Fruit fly (Drosophila melanogaster): ENCODE measurements around the gene kek5.

kek5 gene

DNA sequence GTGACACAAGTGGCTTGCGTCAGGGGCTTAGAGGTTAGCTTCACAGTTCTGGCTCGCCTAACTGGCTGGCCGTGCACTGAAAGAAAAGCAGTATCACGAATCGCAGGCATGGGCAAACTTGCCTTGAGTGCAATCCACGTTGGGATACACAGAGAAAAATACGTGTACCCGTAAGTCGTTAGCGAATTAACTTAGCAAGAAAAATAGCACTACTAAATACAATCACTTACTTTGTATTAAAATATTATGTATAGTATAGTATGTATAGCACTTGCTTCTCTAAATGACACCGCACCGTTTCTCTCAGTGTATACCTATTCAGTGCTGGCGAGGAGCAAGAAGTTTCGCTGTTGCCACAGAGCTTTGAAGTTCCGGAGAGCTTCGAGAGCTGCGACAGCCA lies 100.2 kb downstream of the kek5 start:
- TF ChIP-seq Ssrp (tag; optimal IDR thresholded peaks at IDR 0.05) (peak; percentile 22), CG7963 (GFP tag; IDR thresholded peaks at IDR 0.05; ENCODE audit: partially characterized antibody) (no peak), CG2116 (GFP tag; optimal IDR thresholded peaks at IDR 0.05) (no peak), C15 (GFP tag; IDR thresholded peaks at IDR 0.05) (no peak), jing (GFP tag; optimal IDR thresholded peaks at IDR 0.05) (peak; percentile 20), ase (GFP tag; IDR thresholded peaks at IDR 0.05) (no peak), CG2120 (GFP tag; optimal IDR thresholded peaks at IDR 0.05) (peak; percentile 51), CG34224 (GFP tag; IDR thresholded peaks at IDR 0.05; ENCODE audit: partially characterized antibody) (no peak), Rfx (GFP tag; IDR thresholded peaks at IDR 0.05) (peak; percentile 52; the same call in 1 of the 2 replicates), Hr3 (GFP tag; optimal IDR thresholded peaks at IDR 0.05) (peak; percentile 22), fd96Cb (tag; optimal IDR thresholded peaks at IDR 0.05) (peak; percentile 37), CG30431 (GFP tag; optimal IDR thresholded peaks at IDR 0.05) (peak; percentile 32), scrt (GFP tag; optimal IDR thresholded peaks at IDR 0.05) (peak; percentile 34), Doc2 (GFP tag; IDR thresholded peaks at IDR 0.05) (no peak), MTF-1 (GFP tag; optimal IDR thresholded peaks at IDR 0.05; ENCODE audit: borderline replicate concordance) (no peak), CG34376 (GFP tag; optimal IDR thresholded peaks at IDR 0.05) (no peak), ken (GFP tag; IDR thresholded peaks at IDR 0.05) (no peak), Mrtf (GFP tag; IDR thresholded peaks at IDR 0.05) (0 out of 3 replicates have a peak, but pooled peaks have one; percentile 7), chinmo (GFP tag; IDR thresholded peaks at IDR 0.05; ENCODE audit: partially characterized antibody) (no peak), HmgZ (tag; optimal IDR thresholded peaks at IDR 0.05) (peak; percentile 5), CG2712 (tag; optimal IDR thresholded peaks at IDR 0.05) (peak; percentile 35), lov (optimal IDR thresholded peaks at IDR 0.05) (no peak), lov (GFP tag; IDR thresholded peaks at IDR 0.05) (no peak), Sin3A (optimal IDR thresholded peaks at IDR 0.05) (no peak), unpg (GFP tag; optimal IDR thresholded peaks at IDR 0.05) (peak; percentile 53), Dref (GFP tag; IDR thresholded peaks at IDR 0.05) (no peak), ash1 (GFP tag; optimal IDR thresholded peaks at IDR 0.05) (no peak), H15 (GFP tag; IDR thresholded peaks at IDR 0.05) (0 out of 3 replicates have a peak, but pooled peaks have one; percentile 50), CG13424 (tag; optimal IDR thresholded peaks at IDR 0.05) (peak; percentile 10), ATbp (GFP tag; optimal IDR thresholded peaks at IDR 0.05) (peak; percentile 31), CG4328 (GFP tag; optimal IDR thresholded peaks at IDR 0.05) (no peak), Nf-YA (GFP tag; IDR thresholded peaks at IDR 0.05) (no peak), Sox102F (GFP tag; optimal IDR thresholded peaks at IDR 0.05) (peak; percentile 45), pho (GFP tag; optimal IDR thresholded peaks at IDR 0.05) (no peak), Atf6 (GFP tag; IDR thresholded peaks at IDR 0.05) (peak; percentile 47; the same call in 1 of the 2 replicates), CG8290 (GFP tag; optimal IDR thresholded peaks at IDR 0.05) (no peak), CG8290 (tag; optimal IDR thresholded peaks at IDR 0.05) (peak in 1 of 2 experiments; percentile 67), zfh2 (GFP tag; optimal IDR thresholded peaks at IDR 0.05) (no peak), Abd-B (GFP tag; optimal IDR thresholded peaks at IDR 0.05) (peak; percentile 38), eve (GFP tag; optimal IDR thresholded peaks at IDR 0.05) (no peak), CG10654 (GFP tag; optimal IDR thresholded peaks at IDR 0.05) (no peak), Elba2 (GFP tag; optimal IDR thresholded peaks at IDR 0.05) (no peak), CG8944 (GFP tag; optimal IDR thresholded peaks at IDR 0.05) (no peak), lbe (GFP tag; optimal IDR thresholded peaks at IDR 0.05) (no peak), CG6654 (GFP tag; optimal IDR thresholded peaks at IDR 0.05) (no peak), CG11504 (tag; optimal IDR thresholded peaks at IDR 0.05) (peak; percentile 67), Dbx (GFP tag; IDR thresholded peaks at IDR 0.05) (peak; percentile 50; the same call in 2 of the 3 replicates), CG9727 (GFP tag; optimal IDR thresholded peaks at IDR 0.05) (peak; percentile 36), CG6813 (GFP tag; optimal IDR thresholded peaks at IDR 0.05) (no peak), phol (tag; optimal IDR thresholded peaks at IDR 0.05) (peak; percentile 40), CG6689 (GFP tag; IDR thresholded peaks at IDR 0.05) (no peak), CG2875 (GFP tag; optimal IDR thresholded peaks at IDR 0.05) (no peak)

Measured in whole organism, embryonic.